Worm (Caenorhabditis elegans): ENCODE measurements around the gene T19H5.6.

Gene T19H5.6

DNA sequence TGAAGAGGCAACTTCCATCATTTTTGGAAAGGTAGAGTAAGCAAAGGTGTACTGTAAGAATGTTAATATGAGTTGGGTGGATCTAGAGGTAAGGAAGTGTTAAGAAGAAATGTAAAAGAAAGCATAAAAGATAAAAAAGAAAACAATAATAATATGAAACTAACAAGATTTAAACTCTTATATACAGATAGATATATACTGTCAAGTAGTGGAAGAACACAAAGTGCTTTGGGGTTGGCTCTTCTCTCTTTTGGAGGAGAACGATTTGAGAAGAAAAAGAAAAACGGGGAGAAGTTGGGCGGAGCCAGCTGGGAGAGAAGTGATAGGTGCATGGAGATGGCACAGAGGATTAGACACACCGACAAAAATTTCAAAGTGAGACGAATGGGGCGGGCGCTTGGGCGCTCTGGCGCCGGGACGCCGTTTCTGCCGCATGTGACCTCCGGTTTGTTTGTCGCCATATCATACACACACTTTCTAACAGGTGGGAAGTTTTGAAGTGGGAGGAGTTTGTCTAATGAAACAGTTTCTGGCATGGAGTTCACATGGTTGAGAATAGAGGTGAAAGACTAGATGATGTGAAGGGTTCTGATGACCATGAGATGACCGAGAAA lies 17.4 kb upstream of the T19H5.6 start, which contains the start of gene T19H5.4 (continued):
- TF ChIP-seq F39B2.1 (GFP tag; IDR thresholded peaks at IDR 0.05): no peak
- TF ChIP-seq Y53F4B.3 (GFP tag; IDR thresholded peaks at IDR 0.05): no peak
- no peak for TF ChIP-seq lsy-27 (tag; optimal IDR thresholded peaks at IDR 0.05; ENCODE audit: borderline replicate concordance, insufficient read depth)
- no peak for TF ChIP-seq die-1 (tag; optimal IDR thresholded peaks at IDR 0.05)
- no peak for TF ChIP-seq nhr-120 (GFP tag; IDR thresholded peaks at IDR 0.05)
- TF ChIP-seq bed-1 (GFP tag; IDR thresholded peaks at IDR 0.05): no peak
- peak; percentile 47 for TF ChIP-seq lin-40 (tag; optimal IDR thresholded peaks at IDR 0.05)
- no peak for TF ChIP-seq rcor-1 (GFP tag; IDR thresholded peaks at IDR 0.05)
- TF ChIP-seq ztf-28 (GFP tag; IDR thresholded peaks at IDR 0.05): no peak
- no peak for TF ChIP-seq attf-6 (GFP tag; IDR thresholded peaks at IDR 0.05)
- TF ChIP-seq ztf-3 (GFP tag; optimal IDR thresholded peaks at IDR 0.05): no peak
- no peak for TF ChIP-seq snpc-1.3 (tag; optimal IDR thresholded peaks at IDR 0.05; ENCODE audit: insufficient read depth)
- TF ChIP-seq mes-4 (tag; optimal IDR thresholded peaks at IDR 0.05): no peak
- no peak for TF ChIP-seq snpc-4 (GFP tag; optimal IDR thresholded peaks at IDR 0.05)
- TF ChIP-seq snpc-4 (tag; optimal IDR thresholded peaks at IDR 0.05): peak in 1 of 4 experiments; percentile 12
- TF ChIP-seq ceh-91 (GFP tag; IDR thresholded peaks at IDR 0.05): no peak

DNA sequence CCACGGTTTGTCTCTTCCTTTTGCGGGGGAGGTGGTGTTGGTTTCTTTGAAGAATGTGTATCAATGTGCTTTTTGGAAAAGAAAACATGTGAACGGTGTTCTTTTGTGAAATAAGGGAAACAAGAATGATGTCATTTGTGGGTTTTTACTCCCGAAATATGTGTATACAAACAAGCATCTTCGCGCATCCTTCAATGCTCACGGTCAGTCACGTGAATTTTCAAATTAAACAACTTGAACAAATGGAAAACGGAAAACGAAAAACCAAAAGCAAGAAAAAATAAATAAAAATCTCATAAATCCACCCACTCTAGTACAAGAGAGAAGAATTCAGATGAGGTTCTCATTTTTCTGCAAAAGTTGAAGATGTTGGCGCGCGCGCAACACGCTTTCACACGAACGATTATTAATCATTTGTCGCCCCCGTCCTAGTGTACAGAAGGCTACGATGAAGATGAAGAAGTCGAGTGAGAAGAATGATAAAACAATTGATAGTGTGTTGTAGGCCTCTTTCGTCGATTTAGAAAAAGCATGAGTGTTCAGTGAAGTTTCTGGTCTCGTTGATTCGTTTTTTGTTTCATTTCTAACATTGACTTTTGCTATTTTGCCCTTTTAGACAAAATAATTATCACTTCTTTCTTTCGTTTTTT lies 15.2 kb upstream of the T19H5.6 start:
- no peak for TF ChIP-seq rpc-1 (optimal IDR thresholded peaks at IDR 0.05)
- TF ChIP-seq rpc-1 (tag; optimal IDR thresholded peaks at IDR 0.05): no peak
- TF ChIP-seq lsy-27 (tag; optimal IDR thresholded peaks at IDR 0.05; ENCODE audit: borderline replicate concordance, insufficient read depth): no peak
- no peak for TF ChIP-seq cebp-2 (GFP tag; IDR thresholded peaks at IDR 0.05)
- no peak for TF ChIP-seq ceh-100 (GFP tag; IDR thresholded peaks at IDR 0.05)
- TF ChIP-seq K12H6.12 (tag; optimal IDR thresholded peaks at IDR 0.05): no peak

DNA sequence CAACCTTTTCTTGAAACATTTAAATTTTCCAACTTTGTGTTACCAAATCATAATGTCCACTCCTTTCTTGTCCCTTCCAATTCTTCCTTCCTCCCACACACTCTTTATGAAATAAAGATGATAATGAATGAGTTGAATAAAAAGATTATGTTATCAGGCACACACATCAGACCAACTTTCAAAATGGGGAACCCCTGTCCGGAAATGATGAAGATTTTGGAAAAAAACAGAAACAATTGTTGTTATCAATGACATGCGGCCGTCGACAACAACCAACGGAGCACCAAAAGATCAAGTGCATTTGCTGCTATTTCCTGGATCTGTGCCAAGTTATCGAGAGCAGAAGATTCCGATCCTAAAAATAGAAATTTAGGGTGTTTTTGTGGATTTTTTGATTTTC lies 13.3 kb upstream of the T19H5.6 start:
- TF ChIP-seq K12H6.12 (tag; optimal IDR thresholded peaks at IDR 0.05): no peak
- no peak for TF ChIP-seq snpc-1.3 (tag; optimal IDR thresholded peaks at IDR 0.05; ENCODE audit: insufficient read depth)
- no peak for TF ChIP-seq sptf-2 (GFP tag; optimal IDR thresholded peaks at IDR 0.05)
- TF ChIP-seq bed-1 (GFP tag; IDR thresholded peaks at IDR 0.05): no peak
- TF ChIP-seq efl-1 (GFP tag; optimal IDR thresholded peaks at IDR 0.05): no peak
- TF ChIP-seq Y95B8A.8 (GFP tag; IDR thresholded peaks at IDR 0.05): no peak
- TF ChIP-seq sdz-38 (tag; optimal IDR thresholded peaks at IDR 0.05): no peak
- TF ChIP-seq ekl-4 (GFP tag; IDR thresholded peaks at IDR 0.05): no peak
- TF ChIP-seq ccch-3 (GFP tag; optimal IDR thresholded peaks at IDR 0.05): no peak
- TF ChIP-seq lsy-27 (tag; optimal IDR thresholded peaks at IDR 0.05; ENCODE audit: borderline replicate concordance, insufficient read depth): no peak
- no peak for TF ChIP-seq bed-2 (GFP tag; IDR thresholded peaks at IDR 0.05)
- no peak for TF ChIP-seq athp-1 (tag; optimal IDR thresholded peaks at IDR 0.05)

DNA sequence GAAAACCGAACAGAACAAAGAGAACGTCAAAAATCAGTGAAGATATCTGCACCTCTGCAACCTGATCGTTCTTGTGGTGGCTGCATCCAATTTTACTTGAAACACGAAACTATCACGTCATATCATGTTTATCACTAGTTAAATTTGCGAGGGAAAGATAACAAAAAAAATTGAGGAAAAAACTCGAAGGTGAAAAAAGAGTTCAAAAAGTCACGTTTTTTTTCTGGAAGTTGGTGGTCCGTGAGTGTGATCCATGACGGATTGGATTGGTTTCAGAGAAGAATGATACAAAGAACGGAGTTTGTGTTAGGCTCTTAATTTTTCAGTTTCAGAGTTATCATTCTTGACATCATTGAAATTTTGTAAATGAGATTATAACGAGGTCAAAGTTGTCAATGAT lies 12.5 kb upstream of the T19H5.6 start:
- no peak for TF ChIP-seq xnd-1 (tag; optimal IDR thresholded peaks at IDR 0.05)
- no peak for TF ChIP-seq rcor-1 (GFP tag; IDR thresholded peaks at IDR 0.05)
- no peak for TF ChIP-seq egrh-3 (GFP tag; IDR thresholded peaks at IDR 0.05)
- TF ChIP-seq K12H6.12 (tag; optimal IDR thresholded peaks at IDR 0.05): no peak
- no peak for TF ChIP-seq cebp-2 (GFP tag; IDR thresholded peaks at IDR 0.05)
- peak; percentile 16 for TF ChIP-seq nhr-80 (tag; optimal IDR thresholded peaks at IDR 0.05)
- TF ChIP-seq snpc-4 (GFP tag; optimal IDR thresholded peaks at IDR 0.05): no peak
- no peak for TF ChIP-seq snpc-4 (tag; optimal IDR thresholded peaks at IDR 0.05)
- peak; percentile 29 for TF ChIP-seq atf-7 (tag; optimal IDR thresholded peaks at IDR 0.05)
- no peak for TF ChIP-seq efl-1 (GFP tag; optimal IDR thresholded peaks at IDR 0.05)
- no peak for TF ChIP-seq cebp-1 (GFP tag; IDR thresholded peaks at IDR 0.05)
- TF ChIP-seq cebp-1 (tag; optimal IDR thresholded peaks at IDR 0.05): no peak
- no peak for TF ChIP-seq unc-62 (GFP tag; optimal IDR thresholded peaks at IDR 0.05)
- no peak for TF ChIP-seq F22D6.2 (tag; optimal IDR thresholded peaks at IDR 0.05)
- TF ChIP-seq aptf-2 (GFP tag; conservative IDR thresholded peaks at IDR 0.05): no peak
- no peak for TF ChIP-seq lsy-27 (tag; optimal IDR thresholded peaks at IDR 0.05; ENCODE audit: borderline replicate concordance, insufficient read depth)
- no peak for TF ChIP-seq tlf-1 (GFP tag; optimal IDR thresholded peaks at IDR 0.05)
- TF ChIP-seq mcd-1 (GFP tag; IDR thresholded peaks at IDR 0.05): no peak
- TF ChIP-seq ccch-3 (GFP tag; optimal IDR thresholded peaks at IDR 0.05): no peak

Measured in whole organism, young adult.